Fruit fly (Drosophila melanogaster) whole organism, embryonic: ENCODE measurements around the gene CG13311.

Experiments
- Ada2b ChIP-seq: fragments of 200-800 bp; sonication (Bioruptor generic); IDR thresholded peaks from 2 replicates; pipeline ENCODE4 v1.3.6; 2022; ENCODE audit warnings: missing biosample characterization, missing genetic modification characterization
- CG10267 ChIP-seq: fragments of 200-800 bp; sonication (Bioruptor generic); optimal IDR thresholded peaks from 2 replicates; lab custom pipeline; 2018; ENCODE audit warnings: missing biosample characterization, mild to moderate bottlenecking, missing genetic modification characterization, moderate library complexity
- CG10543 ChIP-seq: fragments of 200-800 bp; sonication (Bioruptor generic); optimal IDR thresholded peaks from 3 replicates; lab custom pipeline; 2017; ENCODE audit warnings: missing biosample characterization, mild to moderate bottlenecking, missing genetic modification characterization, moderate library complexity
- CG12391 ChIP-seq: fragments of 200-800 bp; sonication (Bioruptor generic); optimal IDR thresholded peaks from 3 replicates; lab custom pipeline; 2018; ENCODE audit warnings: missing biosample characterization, mild to moderate bottlenecking, missing genetic modification characterization, moderate library complexity
- CG14050 ChIP-seq: fragments of 200-800 bp; sonication (Bioruptor generic); IDR thresholded peaks from 3 replicates; pipeline ENCODE4 v1.3.6; 2022; ENCODE audit warnings: missing biosample characterization, missing genetic modification characterization
- CG14710 ChIP-seq: fragments of 200-800 bp; sonication (Bioruptor generic); optimal IDR thresholded peaks from 3 replicates; lab custom pipeline; 2019; ENCODE audit warnings: missing biosample characterization, mild to moderate bottlenecking, missing genetic modification characterization, moderate library complexity
- CG15601 ChIP-seq: fragments of 200-800 bp; sonication (Bioruptor generic); optimal IDR thresholded peaks from 3 replicates; lab custom pipeline; 2019; ENCODE audit warnings: missing biosample characterization, mild to moderate bottlenecking, missing genetic modification characterization, moderate library complexity
- CG1602 ChIP-seq: fragments of 200-800 bp; sonication (Bioruptor generic); optimal IDR thresholded peaks from 3 replicates; lab custom pipeline; 2016; ENCODE audit warnings: missing biosample characterization, missing genetic modification characterization
- CG16779 ChIP-seq: fragments of 200-800 bp; sonication (Bioruptor generic); IDR thresholded peaks from 2 replicates; pipeline ENCODE4 v1.3.6; 2022; ENCODE audit warnings: missing biosample characterization, missing genetic modification characterization
- CG16815 ChIP-seq: fragments of 200-800 bp; sonication (Bioruptor generic); optimal IDR thresholded peaks from 3 replicates; lab custom pipeline; 2017; ENCODE audit warnings: missing biosample characterization, mild to moderate bottlenecking, missing genetic modification characterization
- CG17186 ChIP-seq: fragments of 200-800 bp; sonication (Bioruptor generic); optimal IDR thresholded peaks from 3 replicates; lab custom pipeline; 2017; ENCODE audit warnings: missing biosample characterization, missing genetic modification reagents, missing genetic modification characterization
- CG17361 ChIP-seq: fragments of 200-800 bp; sonication (Bioruptor generic); IDR thresholded peaks from 3 replicates; pipeline ENCODE4 v1.3.6; 2022; ENCODE audit warnings: missing biosample characterization, missing genetic modification characterization
- CG17829 ChIP-seq: fragments of 200-800 bp; optimal IDR thresholded peaks from 2 replicates; lab custom pipeline; 2019; ENCODE audit warnings: missing biosample characterization, mild to moderate bottlenecking, missing genetic modification characterization, moderate library complexity
- CG18476 ChIP-seq: fragments of 200-800 bp; sonication (Bioruptor generic); optimal IDR thresholded peaks from 2 replicates; lab custom pipeline; 2016; ENCODE audit warnings: missing biosample characterization, mild to moderate bottlenecking, missing genetic modification characterization
- CG2129 ChIP-seq: fragments of 200-800 bp; sonication (Bioruptor generic); IDR thresholded peaks from 2 replicates; pipeline ENCODE4 v1.3.6; 2022; ENCODE audit warnings: missing biosample characterization, missing genetic modification characterization; ENCODE audit not compliant: partially characterized antibody
- CG2678 ChIP-seq: fragments of 200-800 bp; sonication (Bioruptor generic); optimal IDR thresholded peaks from 3 replicates; lab custom pipeline; 2019; ENCODE audit warnings: missing biosample characterization, mild to moderate bottlenecking, missing genetic modification characterization, moderate library complexity
- CG2712 ChIP-seq: fragments of 200-800 bp; optimal IDR thresholded peaks from 3 replicates; lab custom pipeline; 2019; ENCODE audit warnings: missing biosample characterization, mild to moderate bottlenecking, missing genetic modification characterization, moderate library complexity
- CG3281 ChIP-seq: fragments of 200-800 bp; sonication (Bioruptor generic); optimal IDR thresholded peaks from 3 replicates; lab custom pipeline; 2017; ENCODE audit warnings: missing biosample characterization, mild to moderate bottlenecking, missing genetic modification characterization
- CG43689 ChIP-seq: fragments of 200-800 bp; sonication (Bioruptor generic); IDR thresholded peaks from 2 replicates; pipeline ENCODE4 v1.3.6; 2022; ENCODE audit warnings: missing biosample characterization, missing genetic modification characterization
- CG4730 ChIP-seq: fragments of 200-800 bp; sonication (Bioruptor generic); IDR thresholded peaks from 2 replicates; pipeline ENCODE4 v1.3.6; 2022; ENCODE audit warnings: missing biosample characterization, missing genetic modification characterization
- CG4820 ChIP-seq: fragments of 200-800 bp; sonication (Bioruptor generic); optimal IDR thresholded peaks from 3 replicates; lab custom pipeline; 2016; ENCODE audit warnings: missing biosample characterization, missing genetic modification characterization
- CG6683 ChIP-seq: fragments of 200-800 bp; sonication (Bioruptor generic); optimal IDR thresholded peaks from 2 replicates; lab custom pipeline; 2017; ENCODE audit warnings: missing biosample characterization, mild to moderate bottlenecking, missing genetic modification characterization, missing genetic modification reagents
- CG7372 ChIP-seq: fragments of 200-800 bp; sonication (Bioruptor generic); IDR thresholded peaks from 2 replicates; pipeline ENCODE4 v1.3.6; 2022; ENCODE audit warnings: missing biosample characterization, missing genetic modification characterization
- CG7745 ChIP-seq: fragments of 200-800 bp; sonication (Bioruptor generic); optimal IDR thresholded peaks from 2 replicates; lab custom pipeline; 2018; ENCODE audit warnings: missing biosample characterization, mild to moderate bottlenecking, missing genetic modification characterization, moderate library complexity
- CG8359 ChIP-seq: fragments of 200-800 bp; sonication (Bioruptor generic); optimal IDR thresholded peaks from 2 replicates; lab custom pipeline; 2017; ENCODE audit warnings: missing biosample characterization, mild to moderate bottlenecking, missing genetic modification characterization, borderline replicate concordance
- CG8478 ChIP-seq: fragments of >200 bp; optimal IDR thresholded peaks from 2 replicates; lab custom pipeline; 2018
- CG9727 ChIP-seq: fragments of 200-800 bp; sonication (Bioruptor generic); optimal IDR thresholded peaks from 3 replicates; lab custom pipeline; 2017; ENCODE audit warnings: missing biosample characterization, mild to moderate bottlenecking, missing genetic modification characterization
- Dbx ChIP-seq: fragments of 200-800 bp; sonication (Bioruptor generic); IDR thresholded peaks from 3 replicates; pipeline ENCODE4 v1.3.6; 2022; ENCODE audit warnings: missing biosample characterization, missing genetic modification characterization
- Gsc ChIP-seq: fragments of 200-800 bp; sonication (Bioruptor generic); IDR thresholded peaks from 2 replicates; pipeline ENCODE4 v1.3.6; 2022; ENCODE audit warnings: missing biosample characterization, missing genetic modification characterization
- Max ChIP-seq: fragments of 200-800 bp; sonication (Bioruptor generic); optimal IDR thresholded peaks from 2 replicates; lab custom pipeline; 2016; ENCODE audit warnings: missing biosample characterization, mild to moderate bottlenecking, missing genetic modification characterization
- NC2β ChIP-seq: fragments of 200-800 bp; sonication (Bioruptor generic); optimal IDR thresholded peaks from 2 replicates; lab custom pipeline; 2016; ENCODE audit warnings: missing biosample characterization, missing genetic modification characterization
- Oli ChIP-seq: fragments of 200-800 bp; sonication (Bioruptor generic); optimal IDR thresholded peaks from 2 replicates; lab custom pipeline; 2018; ENCODE audit warnings: missing biosample characterization, mild to moderate bottlenecking, missing genetic modification characterization, moderate library complexity
- Stat92E ChIP-seq, 3 experiments: fragments of >200 bp in 2 of 3; fragments of 200-800 bp in 1 of 3; sonication (Bioruptor generic) in 1 of 3; optimal IDR thresholded peaks; 2 replicates each; lab custom pipeline; 2017 to 2019; ENCODE audit warnings: missing biosample characterization in 3 of 3, missing genetic modification characterization in 3 of 3, mild to moderate bottlenecking in 1 of 3, moderate library complexity in 1 of 3
- Tbp ChIP-seq: fragments of >200 bp; optimal IDR thresholded peaks from 2 replicates; lab custom pipeline; 2018; ENCODE audit warnings: missing biosample characterization, missing genetic modification characterization
- al ChIP-seq: fragments of 200-800 bp; sonication (Bioruptor generic); IDR thresholded peaks from 2 replicates; pipeline ENCODE4 v1.3.6; 2022; ENCODE audit warnings: missing biosample characterization, missing genetic modification characterization
- ap ChIP-seq: fragments of 200-800 bp; sonication (Bioruptor generic); IDR thresholded peaks from 2 replicates; pipeline ENCODE4 v1.3.6; 2022; ENCODE audit warnings: missing biosample characterization, missing genetic modification characterization
- bsh ChIP-seq, 2 experiments: fragments of 200-800 bp; sonication (Bioruptor generic); optimal IDR thresholded peaks; 2 replicates each; lab custom pipeline; 2017 to 2018; ENCODE audit warnings: mild to moderate bottlenecking in 2 of 2, missing biosample characterization in 2 of 2, missing genetic modification characterization in 2 of 2, moderate library complexity in 1 of 2
- crc ChIP-seq: fragments of 200-800 bp; sonication (Bioruptor generic); optimal IDR thresholded peaks from 2 replicates; lab custom pipeline; 2016; ENCODE audit warnings: missing biosample characterization, missing genetic modification characterization
- dpn ChIP-seq, 2 experiments: fragments of 200-800 bp; sonication (Bioruptor generic); optimal IDR thresholded peaks; 3 replicates each; lab custom pipeline; 2016; ENCODE audit warnings: missing biosample characterization in 2 of 2, missing genetic modification characterization in 2 of 2
- fd96Cb ChIP-seq: fragments of 200-800 bp; sonication (Bioruptor generic); optimal IDR thresholded peaks from 2 replicates; lab custom pipeline; 2018; ENCODE audit warnings: missing biosample characterization, mild to moderate bottlenecking, missing genetic modification characterization, moderate library complexity
- gem ChIP-seq: fragments of 200-800 bp; sonication (Bioruptor generic); optimal IDR thresholded peaks from 2 replicates; lab custom pipeline; 2019; ENCODE audit warnings: missing biosample characterization, mild to moderate bottlenecking, missing genetic modification characterization, moderate library complexity
- gsb-n ChIP-seq: fragments of 200-800 bp; sonication (Bioruptor generic); optimal IDR thresholded peaks from 3 replicates; lab custom pipeline; 2018; ENCODE audit warnings: missing biosample characterization, mild to moderate bottlenecking, missing genetic modification characterization
- kah ChIP-seq: fragments of 200-800 bp; sonication (Bioruptor generic); optimal IDR thresholded peaks from 2 replicates; lab custom pipeline; 2018; ENCODE audit warnings: missing biosample characterization, mild to moderate bottlenecking, missing genetic modification characterization
- lbe ChIP-seq: fragments of 200-800 bp; sonication (Bioruptor generic); optimal IDR thresholded peaks from 2 replicates; lab custom pipeline; 2016; ENCODE audit warnings: missing biosample characterization, mild to moderate bottlenecking, missing genetic modification characterization
- pum ChIP-seq: fragments of 200-800 bp; sonication (Bioruptor generic); optimal IDR thresholded peaks from 2 replicates; lab custom pipeline; 2016; ENCODE audit warnings: missing biosample characterization, missing genetic modification characterization
- repo ChIP-seq: fragments of 200-800 bp; sonication (Bioruptor generic); optimal IDR thresholded peaks from 2 replicates; lab custom pipeline; 2016; ENCODE audit warnings: missing biosample characterization, missing genetic modification characterization
- sens ChIP-seq: fragments of 200-800 bp; sonication (Bioruptor generic); peaks from one replicate; lab custom pipeline; 2016; ENCODE audit warnings: missing biosample characterization, missing genetic modification characterization
- tio ChIP-seq: fragments of 200-800 bp; sonication (Bioruptor generic); optimal IDR thresholded peaks from 2 replicates; lab custom pipeline; 2017; ENCODE audit warnings: missing biosample characterization, missing genetic modification characterization, inconsistent platforms
- zen2 ChIP-seq: fragments of 200-800 bp; sonication (Bioruptor generic); IDR thresholded peaks from 3 replicates; pipeline ENCODE4 v1.3.6; 2022; ENCODE audit warnings: missing biosample characterization, missing genetic modification characterization; ENCODE audit not compliant: partially characterized antibody

CG13311 gene

DNA sequence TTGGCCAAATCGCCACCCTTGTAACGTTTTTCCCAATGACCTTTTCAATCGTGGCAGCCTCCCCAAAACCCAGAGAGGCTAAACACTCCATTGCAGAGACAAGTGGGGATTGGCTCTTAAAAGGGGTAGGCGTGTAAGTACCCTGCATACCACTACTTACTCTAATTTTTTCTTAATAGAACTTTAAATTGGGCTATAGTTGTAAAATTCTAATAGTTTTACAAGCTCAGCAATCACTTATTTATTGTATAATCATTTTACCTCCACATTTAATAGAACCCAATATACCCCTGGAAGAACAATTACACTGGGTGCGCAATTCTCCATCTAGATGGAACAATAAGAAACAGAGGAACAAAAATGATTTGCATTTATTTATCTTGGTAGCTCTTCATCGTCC lies 39.8 kb upstream of the CG13311 start (continued):
- TF ChIP-seq bsh (GFP tag; optimal IDR thresholded peaks at IDR 0.05; lab: Kevin White, UChicago), result peak in 1 of 2 experiments; percentile 85
- TF ChIP-seq CG18476 (GFP tag; lab: Kevin White, UChicago), result no peak
- TF ChIP-seq CG2129, result no peak
- peak; percentile 49 for TF ChIP-seq CG6683 (GFP tag; lab: Kevin White, UChicago)
- peak; percentile 52 for TF ChIP-seq CG1602 (GFP tag; lab: Kevin White, UChicago)
- TF ChIP-seq Max (GFP tag; lab: Kevin White, UChicago), result peak; percentile 45
- TF ChIP-seq CG16779 (GFP tag; lab: Robert Waterston, UW), result no peak
- TF ChIP-seq CG7372 (GFP tag; lab: Robert Waterston, UW), result peak; percentile 73
- no peak for TF ChIP-seq Tbp (GFP tag; lab: Kevin White, UChicago)
- peak; percentile 33 for TF ChIP-seq CG8359 (GFP tag; lab: Kevin White, UChicago)
- peak; percentile 60 for TF ChIP-seq crc (GFP tag; lab: Kevin White, UChicago)
- TF ChIP-seq Gsc (GFP tag; lab: Robert Waterston, UW), result 0 out of 2 replicates have a peak, but pooled peaks have one; percentile 39
- TF ChIP-seq CG17186 (GFP tag; lab: Kevin White, UChicago), result no peak
- peak; percentile 63 for TF ChIP-seq CG14050
- TF ChIP-seq dpn (GFP tag; optimal IDR thresholded peaks at IDR 0.05; lab: Kevin White, UChicago), result peak; percentile 72 to 75
- no peak for TF ChIP-seq CG10543 (GFP tag; lab: Kevin White, UChicago)
- peak; percentile 26 for TF ChIP-seq kah (GFP tag; lab: Kevin White, UChicago)
- peak; percentile 26 for TF ChIP-seq repo (GFP tag; lab: Kevin White, UChicago)
- peak; percentile 61; the same call in 2 of the 3 replicates for TF ChIP-seq Dbx (GFP tag; lab: Robert Waterston, UW)
- TF ChIP-seq CG3281 (GFP tag; lab: Kevin White, UChicago), result peak; percentile 75
- peak; percentile 58 for TF ChIP-seq pum (GFP tag; lab: Kevin White, UChicago)
- TF ChIP-seq CG43689 (GFP tag; lab: Robert Waterston, UW), result no peak; the same call in 1 of the 2 replicates
- TF ChIP-seq CG8478 (lab: Kevin White, UChicago), result no peak
- peak; percentile 79 for TF ChIP-seq CG12391 (tag; lab: Kevin White, UChicago)
- TF ChIP-seq zen2, result no peak
- TF ChIP-seq CG4820, result peak; percentile 66

DNA sequence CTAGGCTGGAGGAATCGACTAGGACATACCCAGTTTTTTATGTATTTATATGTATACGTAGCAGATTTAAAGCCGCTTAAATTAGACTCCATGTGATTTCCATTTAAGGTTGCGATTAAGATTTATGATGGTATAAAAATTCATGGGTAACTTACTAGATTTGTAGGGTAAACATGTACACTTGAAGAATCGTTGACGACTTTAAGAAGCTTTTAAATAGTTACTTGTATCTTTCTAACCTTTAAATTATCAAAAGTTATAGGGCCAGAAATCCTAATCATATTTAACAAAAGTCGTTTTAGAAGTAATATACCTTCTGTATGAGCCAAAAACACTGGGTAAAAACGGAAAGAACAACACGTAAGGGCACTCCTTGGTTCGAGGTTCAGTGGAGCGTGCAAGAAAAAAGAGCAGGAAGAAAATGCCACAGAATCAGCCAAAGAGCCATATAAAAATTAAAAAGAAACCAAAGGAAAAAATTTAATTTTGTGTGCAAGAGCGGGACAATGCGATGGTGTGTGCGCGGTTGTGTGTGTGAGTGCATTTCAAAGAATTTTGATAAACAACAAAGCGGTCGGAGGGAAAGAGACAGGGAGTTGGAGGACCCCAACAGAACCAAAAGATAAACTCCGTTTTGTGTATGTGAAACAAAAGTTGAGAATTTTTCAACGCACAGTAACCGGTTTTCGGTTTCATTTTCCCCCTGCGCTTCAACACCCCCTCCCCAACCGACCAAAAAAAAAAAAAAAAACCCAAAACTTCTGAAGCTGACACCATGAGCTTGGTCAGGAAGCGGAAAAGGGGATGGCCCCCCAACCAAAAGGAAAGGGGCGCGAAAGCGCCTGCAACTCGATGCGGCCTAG lies 37.8 kb upstream of the CG13311 start:
- TF ChIP-seq gsb-n (tag; lab: Kevin White, UChicago) (peak; percentile 35), CG15601 (tag; lab: Kevin White, UChicago) (peak; percentile 5), sens (GFP tag; lab: Kevin White, UChicago) (peak; percentile 89), al (GFP tag; lab: Robert Waterston, UW) (no peak), CG4730 (GFP tag; lab: Robert Waterston, UW) (no peak), tio (GFP tag; lab: Kevin White, UChicago) (no peak), CG16815 (GFP tag; lab: Kevin White, UChicago) (peak; percentile 36), fd96Cb (tag; lab: Kevin White, UChicago) (peak; percentile 22), Stat92E (GFP tag; optimal IDR thresholded peaks at IDR 0.05; lab: Kevin White, UChicago) (peak in 1 of 3 experiments; percentile 98), Oli (peak; percentile 14), CG2712 (tag; lab: Kevin White, UChicago) (peak; percentile 70), lbe (GFP tag; lab: Kevin White, UChicago) (peak; percentile 57), gem (tag; lab: Kevin White, UChicago) (peak; percentile 50), CG2678 (tag; lab: Kevin White, UChicago) (peak; percentile 20), NC2β (GFP tag; lab: Kevin White, UChicago) (no peak), Ada2b (GFP tag; lab: Robert Waterston, UW) (no peak), CG17361 (peak; percentile 59; the same call in 2 of the 3 replicates), CG14710 (tag; lab: Kevin White, UChicago) (peak; percentile 56), CG7745 (tag; lab: Kevin White, UChicago) (peak; percentile 78), ap (GFP tag; lab: Robert Waterston, UW) (no peak), CG9727 (peak; percentile 64), CG10267 (tag; lab: Kevin White, UChicago) (peak; percentile 45), CG17829 (tag; lab: Kevin White, UChicago) (peak; percentile 49)
